Fruit fly (Drosophila melanogaster) whole organism, prepupa: Measurements from ENCODE around the gene CG12010.

Experiments
- Blimp-1 ChIP-seq: fragments of 200-800 bp; sonication (Bioruptor generic); optimal IDR thresholded peaks from 3 replicates; lab custom pipeline; 2017; ENCODE audit warnings: missing biosample characterization, missing genetic modification characterization, mild to moderate bottlenecking, moderate library complexity, missing genetic modification reagents
- CG10631 ChIP-seq: fragments of 200-800 bp; sonication (Bioruptor generic); optimal IDR thresholded peaks from 2 replicates; lab custom pipeline; 2016; ENCODE audit warnings: missing biosample characterization, missing genetic modification characterization
- CG10669 ChIP-seq: fragments of 200-800 bp; sonication (Bioruptor generic); optimal IDR thresholded peaks from 3 replicates; lab custom pipeline; 2018; ENCODE audit warnings: missing biosample characterization, mild to moderate bottlenecking, missing genetic modification characterization, moderate library complexity
- CG11762 ChIP-seq: fragments of 200-800 bp; sonication (Bioruptor generic); optimal IDR thresholded peaks from 3 replicates; lab custom pipeline; 2016; ENCODE audit warnings: missing biosample characterization, missing genetic modification characterization; ENCODE audit not compliant: insufficient read depth
- CG1621 ChIP-seq: fragments of 200-800 bp; sonication (Bioruptor generic); optimal IDR thresholded peaks from 3 replicates; lab custom pipeline; 2018; ENCODE audit warnings: missing biosample characterization, mild to moderate bottlenecking, missing genetic modification characterization
- CG16779 ChIP-seq: fragments of 200-800 bp; sonication (Bioruptor generic); optimal IDR thresholded peaks from 3 replicates; lab custom pipeline; 2017; ENCODE audit warnings: missing biosample characterization, mild to moderate bottlenecking, missing genetic modification characterization
- CG3032 ChIP-seq: fragments of 200-800 bp; optimal IDR thresholded peaks from 2 replicates; lab custom pipeline; 2019; ENCODE audit warnings: missing biosample characterization, mild to moderate bottlenecking, missing genetic modification characterization, moderate library complexity
- CG31627 ChIP-seq: fragments of 200-800 bp; sonication (Bioruptor generic); optimal IDR thresholded peaks from 3 replicates; lab custom pipeline; 2016; ENCODE audit warnings: missing biosample characterization, missing genetic modification characterization
- CG32006 ChIP-seq: fragments of 200-800 bp; sonication (Bioruptor generic); optimal IDR thresholded peaks from 3 replicates; lab custom pipeline; 2017; ENCODE audit warnings: missing biosample characterization, mild to moderate bottlenecking, missing genetic modification characterization
- CG34406 ChIP-seq: fragments of 200-800 bp; sonication (Bioruptor generic); optimal IDR thresholded peaks from 3 replicates; lab custom pipeline; 2016; ENCODE audit warnings: missing biosample characterization, missing genetic modification characterization
- CG3919 ChIP-seq: fragments of 200-800 bp; sonication (Bioruptor generic); optimal IDR thresholded peaks from 3 replicates; lab custom pipeline; 2016; ENCODE audit warnings: missing biosample characterization, missing genetic modification characterization
- CG4318 ChIP-seq: fragments of 200-800 bp; sonication (Bioruptor generic); optimal IDR thresholded peaks from 3 replicates; lab custom pipeline; 2017; ENCODE audit warnings: missing biosample characterization, mild to moderate bottlenecking, missing genetic modification characterization
- CG6792 ChIP-seq: fragments of 200-800 bp; sonication (Bioruptor generic); optimal IDR thresholded peaks from 3 replicates; lab custom pipeline; 2016; ENCODE audit warnings: missing biosample characterization, missing genetic modification characterization
- CG6808 ChIP-seq: fragments of 200-800 bp; sonication (Bioruptor generic); optimal IDR thresholded peaks from 3 replicates; lab custom pipeline; 2017; ENCODE audit warnings: missing biosample characterization, missing genetic modification characterization, mild to moderate bottlenecking, moderate library complexity, missing genetic modification reagents
- CG6854 ChIP-seq: fragments of 200-800 bp; sonication (Bioruptor generic); optimal IDR thresholded peaks from 2 replicates; lab custom pipeline; 2017; ENCODE audit warnings: missing biosample characterization, mild to moderate bottlenecking, missing genetic modification characterization
- CG8119 ChIP-seq: fragments of 200-800 bp; sonication (Bioruptor generic); IDR thresholded peaks from 3 replicates; pipeline ENCODE4 v1.3.6; 2022; ENCODE audit warnings: missing biosample characterization, missing genetic modification characterization
- CG8319 ChIP-seq: fragments of 200-800 bp; sonication (Bioruptor generic); optimal IDR thresholded peaks from 3 replicates; lab custom pipeline; 2016; ENCODE audit warnings: missing biosample characterization, missing genetic modification characterization
- CG8632 ChIP-seq: fragments of 200-800 bp; sonication (Bioruptor generic); optimal IDR thresholded peaks from 3 replicates; lab custom pipeline; 2016; ENCODE audit warnings: missing biosample characterization, missing genetic modification characterization
- Eip75B ChIP-seq: fragments of 200-800 bp; sonication (Bioruptor generic); optimal IDR thresholded peaks from 3 replicates; lab custom pipeline; 2016; ENCODE audit warnings: missing biosample characterization, missing genetic modification characterization
- Eip78C ChIP-seq: fragments of 200-800 bp; sonication (Bioruptor generic); peaks from one replicate; lab custom pipeline; 2016; ENCODE audit warnings: missing biosample characterization, missing genetic modification characterization
- Eip93F ChIP-seq: fragments of 200-800 bp; sonication (Bioruptor generic); optimal IDR thresholded peaks from 2 replicates; lab custom pipeline; 2016; ENCODE audit warnings: missing biosample characterization, mild to moderate bottlenecking, missing genetic modification characterization
- Ets21C ChIP-seq: fragments of 200-800 bp; sonication (Bioruptor generic); optimal IDR thresholded peaks from 3 replicates; lab custom pipeline; 2016; ENCODE audit warnings: missing biosample characterization, missing genetic modification characterization
- Ets96B ChIP-seq: fragments of 200-800 bp; optimal IDR thresholded peaks from 2 replicates; lab custom pipeline; 2019; ENCODE audit warnings: missing biosample characterization, mild to moderate bottlenecking, missing genetic modification characterization, moderate library complexity
- Gug ChIP-seq: fragments of 200-800 bp; sonication (Bioruptor generic); IDR thresholded peaks from 2 replicates; pipeline ENCODE4 v1.3.6; 2022; ENCODE audit warnings: missing biosample characterization, missing genetic modification characterization
- Hr38 ChIP-seq: sonication (Bioruptor generic); optimal IDR thresholded peaks from 2 replicates; lab custom pipeline; 2016; ENCODE audit warnings: missing biosample characterization, missing genetic modification characterization
- Hr39 ChIP-seq: fragments of 200-800 bp; sonication (Bioruptor generic); optimal IDR thresholded peaks from 2 replicates; lab custom pipeline; 2016; ENCODE audit warnings: missing biosample characterization, missing genetic modification characterization
- Lpt ChIP-seq: fragments of 200-800 bp; sonication (Bioruptor generic); optimal IDR thresholded peaks from 3 replicates; lab custom pipeline; 2016; ENCODE audit warnings: missing biosample characterization, missing genetic modification characterization
- OdsH ChIP-seq: fragments of 200-800 bp; sonication (Bioruptor generic); optimal IDR thresholded peaks from 3 replicates; lab custom pipeline; 2016; ENCODE audit warnings: missing biosample characterization, missing genetic modification characterization
- Smox ChIP-seq: fragments of 200-800 bp; sonication (Bioruptor generic); optimal IDR thresholded peaks from 3 replicates; lab custom pipeline; 2016; ENCODE audit warnings: missing biosample characterization, missing genetic modification characterization
- Sox14 ChIP-seq: fragments of 200-800 bp; sonication (Bioruptor generic); optimal IDR thresholded peaks from 3 replicates; lab custom pipeline; 2016; ENCODE audit warnings: missing biosample characterization, missing genetic modification characterization
- Sox15 ChIP-seq: fragments of 200-800 bp; sonication (Bioruptor generic); optimal IDR thresholded peaks from 3 replicates; lab custom pipeline; 2016; ENCODE audit warnings: missing biosample characterization, missing genetic modification characterization
- achi ChIP-seq: fragments of 200-800 bp; sonication (Bioruptor generic); optimal IDR thresholded peaks from 3 replicates; lab custom pipeline; 2016; ENCODE audit warnings: missing biosample characterization, missing genetic modification characterization
- cyc ChIP-seq: fragments of 200-800 bp; sonication (Bioruptor generic); optimal IDR thresholded peaks from 3 replicates; lab custom pipeline; 2016; ENCODE audit warnings: missing biosample characterization, missing genetic modification characterization
- dac ChIP-seq: fragments of 200-800 bp; sonication (Bioruptor generic); optimal IDR thresholded peaks from 2 replicates; lab custom pipeline; 2017; ENCODE audit warnings: missing biosample characterization, mild to moderate bottlenecking, missing genetic modification characterization
- dsx ChIP-seq: fragments of 200-800 bp; optimal IDR thresholded peaks from 3 replicates; lab custom pipeline; 2019; ENCODE audit warnings: missing biosample characterization, mild to moderate bottlenecking, missing genetic modification characterization, moderate library complexity; ENCODE audit not compliant: poor library complexity, severe bottlenecking
- eg ChIP-seq: fragments of 200-800 bp; sonication (Bioruptor generic); IDR thresholded peaks from 3 replicates; pipeline ENCODE4 v1.3.6; 2022; ENCODE audit warnings: missing biosample characterization, missing genetic modification characterization
- esn ChIP-seq: fragments of 200-800 bp; sonication (Bioruptor generic); optimal IDR thresholded peaks from 2 replicates; lab custom pipeline; 2016; ENCODE audit warnings: missing biosample characterization, mild to moderate bottlenecking, missing genetic modification characterization, moderate library complexity
- fd59A ChIP-seq: fragments of 200-800 bp; sonication (Bioruptor generic); optimal IDR thresholded peaks from 2 replicates; lab custom pipeline; 2017; ENCODE audit warnings: missing biosample characterization, mild to moderate bottlenecking, missing genetic modification characterization, missing genetic modification reagents
- fd85E ChIP-seq: fragments of 200-800 bp; sonication (Bioruptor generic); optimal IDR thresholded peaks from 3 replicates; lab custom pipeline; 2016; ENCODE audit warnings: missing biosample characterization, missing genetic modification characterization
- fkh ChIP-seq: fragments of 200-800 bp; sonication (Bioruptor generic); optimal IDR thresholded peaks from 3 replicates; lab custom pipeline; 2017; ENCODE audit warnings: missing biosample characterization, mild to moderate bottlenecking, missing genetic modification characterization, moderate library complexity
- lz ChIP-seq: fragments of 200-800 bp; sonication (Bioruptor generic); optimal IDR thresholded peaks from 3 replicates; lab custom pipeline; 2016; ENCODE audit warnings: missing biosample characterization, missing genetic modification characterization
- pdm3 ChIP-seq: fragments of 200-800 bp; sonication (Bioruptor generic); optimal IDR thresholded peaks from 3 replicates; lab custom pipeline; 2016; ENCODE audit warnings: missing biosample characterization, missing genetic modification characterization
- salr ChIP-seq, 2 experiments: fragments of 200-800 bp; sonication (Bioruptor generic); optimal IDR thresholded peaks; 3 replicates each; lab custom pipeline; 2016 to 2018; ENCODE audit warnings: missing biosample characterization in 2 of 2, missing genetic modification characterization in 2 of 2, mild to moderate bottlenecking in 1 of 2
- svp ChIP-seq: fragments of 200-800 bp; sonication (Bioruptor generic); peaks from one replicate; lab custom pipeline; 2016; ENCODE audit warnings: missing biosample characterization, missing genetic modification characterization
- topi ChIP-seq: fragments of 200-800 bp; sonication (Bioruptor generic); optimal IDR thresholded peaks from 3 replicates; lab custom pipeline; 2016; ENCODE audit warnings: missing biosample characterization, missing genetic modification characterization

CG12010 gene

DNA sequence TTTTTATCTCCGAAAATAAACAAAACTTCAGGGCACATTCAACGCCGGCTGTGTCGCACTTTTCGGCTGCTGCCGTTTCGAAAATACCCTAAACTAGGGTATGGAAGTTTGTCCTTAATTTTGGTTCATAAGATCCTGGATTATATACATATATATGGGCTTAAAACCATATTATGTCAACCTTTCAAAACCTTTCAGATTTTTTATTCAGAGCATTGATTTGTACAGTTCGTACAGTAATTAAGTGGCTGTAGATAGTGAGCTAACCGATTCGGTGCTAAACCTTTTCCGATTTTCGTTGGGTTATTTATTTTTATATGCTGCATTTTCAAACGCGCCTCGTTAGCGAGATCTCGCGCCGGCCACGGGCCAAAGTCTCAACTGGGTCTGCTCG is 15.6 kb downstream of the CG12010 start (continued):
- peak; percentile 15 for TF ChIP-seq CG6854 (GFP tag; lab: Kevin White, UChicago)
- TF ChIP-seq CG32006 (GFP tag; lab: Kevin White, UChicago) = peak; percentile 36
- TF ChIP-seq Lpt (GFP tag; lab: Kevin White, UChicago) = no peak
- TF ChIP-seq dsx (GFP tag; lab: Kevin White, UChicago) = no peak
- TF ChIP-seq Hr38 (GFP tag; lab: Kevin White, UChicago) = no peak
- TF ChIP-seq OdsH (GFP tag; lab: Kevin White, UChicago) = no peak
- peak; percentile 89 for TF ChIP-seq Eip78C (GFP tag; lab: Kevin White, UChicago)
- TF ChIP-seq CG3919 = peak; percentile 79
- TF ChIP-seq achi (GFP tag; lab: Kevin White, UChicago) = no peak
- TF ChIP-seq CG16779 (tag; lab: Kevin White, UChicago) = no peak
- TF ChIP-seq CG10631 (GFP tag; lab: Kevin White, UChicago) = peak; percentile 53
- TF ChIP-seq Gug (GFP tag; lab: Robert Waterston, UW) = peak; percentile 18; the same call in 1 of the 2 replicates
- TF ChIP-seq Sox15 = no peak
- TF ChIP-seq Smox = peak; percentile 83
- peak; percentile 10 for TF ChIP-seq CG3032
- peak; percentile 69 for TF ChIP-seq Hr39 (GFP tag; lab: Kevin White, UChicago)
- peak; percentile 71 for TF ChIP-seq Ets21C (GFP tag; lab: Kevin White, UChicago)
- no peak for TF ChIP-seq CG1621 (tag; lab: Kevin White, UChicago)
- no peak for TF ChIP-seq salr (GFP tag; optimal IDR thresholded peaks at IDR 0.05; lab: Kevin White, UChicago)
- TF ChIP-seq Blimp-1 (GFP tag; lab: Kevin White, UChicago) = peak; percentile 77
- no peak for TF ChIP-seq CG4318
- no peak for TF ChIP-seq fd85E (GFP tag; lab: Kevin White, UChicago)

DNA sequence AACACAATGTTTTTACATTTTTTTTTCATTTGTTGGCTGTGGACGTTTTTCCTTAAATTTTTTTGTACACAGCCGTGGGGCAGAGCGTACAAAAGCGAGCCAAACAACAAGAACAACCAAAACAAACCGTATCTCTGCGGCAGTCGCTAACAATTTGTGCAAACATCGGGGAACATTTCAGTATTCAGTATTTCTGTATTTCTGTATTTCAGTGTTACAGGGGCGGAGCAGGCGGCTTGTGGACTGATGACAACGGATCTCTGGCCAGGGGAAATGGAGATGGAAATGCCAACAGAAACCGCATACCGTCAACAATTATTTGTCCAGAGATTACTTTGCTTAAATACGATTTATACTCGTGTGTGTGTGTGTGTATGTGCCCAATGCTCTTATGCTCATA is 16.4 kb downstream of the CG12010 start:
- TF ChIP-seq Eip78C (GFP tag; lab: Kevin White, UChicago) (peak; percentile 37), CG31627 (peak; percentile 2), fkh (GFP tag; lab: Kevin White, UChicago) (peak; percentile 94), pdm3 (GFP tag; lab: Kevin White, UChicago) (no peak), svp (GFP tag; lab: Kevin White, UChicago) (peak; percentile 55)

DNA sequence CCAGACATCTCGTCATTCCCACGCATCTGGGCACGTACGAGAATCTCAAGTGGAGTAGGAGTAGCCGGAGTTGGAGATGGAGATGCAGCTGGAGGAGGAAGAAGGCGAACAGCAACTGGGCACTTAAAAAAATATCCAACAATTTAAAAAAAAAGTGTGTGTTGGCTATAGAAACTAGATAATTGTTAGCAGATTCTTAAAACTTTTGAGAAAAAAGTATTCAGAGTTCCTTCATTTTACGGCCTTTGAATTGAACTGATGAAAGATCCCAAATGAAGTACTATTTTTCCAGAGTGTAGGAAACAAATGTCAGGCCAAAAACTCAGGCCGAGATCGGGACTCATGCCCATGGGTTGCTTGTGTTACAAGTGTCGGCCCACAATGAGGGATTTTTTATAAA is 17.8 kb downstream of the CG12010 start:
- TF ChIP-seq Hr39 (GFP tag; lab: Kevin White, UChicago) (peak; percentile 79), fd85E (GFP tag; lab: Kevin White, UChicago) (no peak), CG4318 (peak; percentile 27), CG31627 (peak; percentile 78), CG10631 (GFP tag; lab: Kevin White, UChicago) (peak; percentile 76), CG11762 (GFP tag; lab: Kevin White, UChicago) (peak; percentile 62), Eip93F (no peak), esn (GFP tag; lab: Kevin White, UChicago) (peak; percentile 73), Ets96B (peak; percentile 84), Eip75B (GFP tag; lab: Kevin White, UChicago) (peak; percentile 78), CG32006 (GFP tag; lab: Kevin White, UChicago) (peak; percentile 65), Ets21C (GFP tag; lab: Kevin White, UChicago) (peak; percentile 44), CG10669 (GFP tag; lab: Kevin White, UChicago) (peak; percentile 83), pdm3 (GFP tag; lab: Kevin White, UChicago) (peak; percentile 73), CG16779 (tag; lab: Kevin White, UChicago) (peak; percentile 44), CG6792 (GFP tag; lab: Kevin White, UChicago) (peak; percentile 80), cyc (GFP tag; lab: Kevin White, UChicago) (peak; percentile 69), Eip78C (GFP tag; lab: Kevin White, UChicago) (peak; percentile 95), OdsH (GFP tag; lab: Kevin White, UChicago) (peak; percentile 70), dac (no peak), CG8632 (GFP tag; lab: Kevin White, UChicago) (peak; percentile 55), Smox (peak; percentile 80), topi (peak; percentile 77), lz (GFP tag; lab: Kevin White, UChicago) (peak; percentile 64), Sox14 (peak; percentile 79), CG6854 (GFP tag; lab: Kevin White, UChicago) (no peak), CG8319 (GFP tag; lab: Kevin White, UChicago) (peak; percentile 50), svp (GFP tag; lab: Kevin White, UChicago) (peak; percentile 91), fd59A (GFP tag; lab: Kevin White, UChicago) (peak; percentile 58), eg (GFP tag; lab: Robert Waterston, UW) (peak; percentile 43; the same call in 1 of the 3 replicates), dsx (GFP tag; lab: Kevin White, UChicago) (peak; percentile 70), CG34406 (peak; percentile 70), CG8119 (GFP tag; lab: Robert Waterston, UW) (peak; percentile 46; the same call in 1 of the 3 replicates), Sox15 (peak; percentile 58), CG1621 (tag; lab: Kevin White, UChicago) (peak; percentile 69), CG6808 (peak; percentile 77)
